Worm (Caenorhabditis elegans): Measurements from ENCODE around the gene K11H12.6.

The K11H12.6 gene

DNA sequence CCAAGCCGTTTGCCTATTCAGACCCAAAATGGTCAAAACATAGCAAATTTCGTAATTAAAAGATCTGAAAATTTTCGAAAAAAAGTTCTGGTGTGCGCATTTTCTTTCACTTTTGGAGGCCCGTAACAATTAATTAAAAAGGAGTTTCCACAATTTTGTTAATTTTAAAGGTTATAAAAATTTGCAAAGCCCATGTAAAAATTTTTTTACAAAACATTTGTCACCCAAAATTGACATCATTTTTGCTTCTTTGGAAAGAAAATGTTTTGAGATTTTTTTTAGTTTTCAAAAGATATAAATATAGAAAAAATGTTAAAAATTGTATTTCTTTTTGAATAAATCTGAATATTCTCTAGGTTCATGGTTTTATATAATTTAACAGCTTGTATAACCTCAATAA is at the start of gene K11H12.6:
Gene K11H12.6 (plus strand): TSS at position 301 of the 400 bp plus-strand sequence.
- TF ChIP-seq ref-1 (GFP tag; conservative IDR thresholded peaks at IDR 0.05): no peak
- no peak for TF ChIP-seq T22C8.4 (GFP tag; IDR thresholded peaks at IDR 0.05)
- no peak for TF ChIP-seq tab-1 (GFP tag; IDR thresholded peaks at IDR 0.05)
- TF ChIP-seq klf-2 (GFP tag; conservative IDR thresholded peaks at IDR 0.05): no peak
- TF ChIP-seq ztf-23 (GFP tag; IDR thresholded peaks at IDR 0.05): no peak
- no peak for TF ChIP-seq ztf-29 (GFP tag; IDR thresholded peaks at IDR 0.05)
- no peak for TF ChIP-seq cog-1 (tag; optimal IDR thresholded peaks at IDR 0.05)
- no peak for TF ChIP-seq flt-1 (GFP tag; IDR thresholded peaks at IDR 0.05)
- no peak for TF ChIP-seq med-1 (GFP tag; optimal IDR thresholded peaks at IDR 0.05; ENCODE audit: insufficient read depth)

DNA sequence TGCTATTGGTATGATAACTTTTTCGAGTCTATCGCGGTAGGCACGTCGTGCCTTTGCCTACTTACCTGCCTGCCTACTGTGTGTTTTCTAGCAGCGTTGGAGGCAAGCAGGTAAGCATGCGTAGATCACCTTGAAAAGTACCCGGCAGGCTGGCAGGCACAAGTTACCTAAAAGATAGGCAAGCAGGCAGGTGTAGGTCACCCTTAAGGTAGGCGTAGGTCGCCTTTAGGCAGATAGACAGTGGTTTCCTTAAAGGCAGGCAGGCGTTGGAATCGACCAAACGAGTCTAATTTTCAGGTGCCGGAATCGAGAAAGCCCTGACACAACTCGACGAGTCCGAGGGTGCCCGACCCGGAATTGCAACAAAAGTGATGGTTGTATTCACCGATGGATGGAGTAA is 47.3 kb upstream of the K11H12.6 start:
- TF ChIP-seq klf-2 (GFP tag; conservative IDR thresholded peaks at IDR 0.05): no peak
- no peak for TF ChIP-seq flt-1 (GFP tag; IDR thresholded peaks at IDR 0.05)
- no peak for TF ChIP-seq T22C8.4 (GFP tag; IDR thresholded peaks at IDR 0.05)
- TF ChIP-seq ztf-29 (GFP tag; IDR thresholded peaks at IDR 0.05): no peak
- TF ChIP-seq ztf-23 (GFP tag; IDR thresholded peaks at IDR 0.05): no peak
- no peak for TF ChIP-seq med-1 (GFP tag; optimal IDR thresholded peaks at IDR 0.05; ENCODE audit: insufficient read depth)
- TF ChIP-seq ref-1 (GFP tag; conservative IDR thresholded peaks at IDR 0.05): no peak
- TF ChIP-seq cog-1 (tag; optimal IDR thresholded peaks at IDR 0.05): no peak
- TF ChIP-seq tab-1 (GFP tag; IDR thresholded peaks at IDR 0.05): no peak

DNA sequence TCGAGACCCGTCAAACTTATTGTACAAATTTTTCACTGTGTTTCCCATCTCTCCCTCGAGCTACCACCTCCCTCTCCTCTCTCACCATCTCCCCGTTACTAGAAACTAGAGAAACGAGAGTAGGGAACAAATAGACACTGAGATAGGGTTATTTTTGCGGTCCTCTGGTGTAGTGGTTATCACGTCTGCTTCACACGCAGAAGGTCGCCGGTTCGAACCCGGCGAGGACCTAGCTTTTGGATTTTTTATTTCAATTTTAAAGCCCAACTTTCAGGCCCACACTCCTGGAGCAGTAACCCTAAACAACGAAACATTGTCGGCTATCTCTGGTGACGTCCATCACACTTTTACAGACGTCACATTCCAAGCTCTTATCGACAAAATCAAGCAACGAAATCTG is 46.8 kb upstream of the K11H12.6 start:
- TF ChIP-seq T22C8.4 (GFP tag; IDR thresholded peaks at IDR 0.05): peak; percentile 88
- peak; percentile 64 for TF ChIP-seq med-1 (GFP tag; optimal IDR thresholded peaks at IDR 0.05; ENCODE audit: insufficient read depth)
- peak; percentile 94 for TF ChIP-seq flt-1 (GFP tag; IDR thresholded peaks at IDR 0.05)
- TF ChIP-seq tab-1 (GFP tag; IDR thresholded peaks at IDR 0.05): peak; percentile 90
- peak; percentile 74; the same call in 1 of the 2 replicates for TF ChIP-seq klf-2 (GFP tag; conservative IDR thresholded peaks at IDR 0.05)
- peak; percentile 70; the same call in 1 of the 2 replicates for TF ChIP-seq ztf-29 (GFP tag; IDR thresholded peaks at IDR 0.05)
- TF ChIP-seq ref-1 (GFP tag; conservative IDR thresholded peaks at IDR 0.05): peak; percentile 76
- peak; percentile 89 for TF ChIP-seq ztf-23 (GFP tag; IDR thresholded peaks at IDR 0.05)
- peak; percentile 75 for TF ChIP-seq cog-1 (tag; optimal IDR thresholded peaks at IDR 0.05)

DNA sequence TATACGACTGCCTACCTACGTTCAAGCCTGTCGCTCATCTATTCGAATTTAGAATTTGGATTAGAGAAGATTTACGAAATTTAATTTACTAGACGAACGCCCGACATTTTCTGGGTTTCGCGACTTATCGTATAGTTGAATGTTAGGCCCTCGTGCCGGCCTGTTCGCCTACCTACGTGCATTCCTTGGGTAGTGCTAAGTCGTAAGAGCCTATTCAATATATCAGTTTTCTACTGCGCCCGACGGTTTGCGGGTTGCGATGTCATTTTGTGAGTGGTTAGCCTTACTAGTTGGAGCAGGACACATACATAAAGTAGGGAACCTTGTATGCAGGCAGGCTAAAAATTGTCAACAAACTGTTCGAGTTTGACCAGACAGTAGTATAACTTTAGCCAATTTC is 44.1 kb upstream of the K11H12.6 start:
- TF ChIP-seq tab-1 (GFP tag; IDR thresholded peaks at IDR 0.05): no peak

DNA sequence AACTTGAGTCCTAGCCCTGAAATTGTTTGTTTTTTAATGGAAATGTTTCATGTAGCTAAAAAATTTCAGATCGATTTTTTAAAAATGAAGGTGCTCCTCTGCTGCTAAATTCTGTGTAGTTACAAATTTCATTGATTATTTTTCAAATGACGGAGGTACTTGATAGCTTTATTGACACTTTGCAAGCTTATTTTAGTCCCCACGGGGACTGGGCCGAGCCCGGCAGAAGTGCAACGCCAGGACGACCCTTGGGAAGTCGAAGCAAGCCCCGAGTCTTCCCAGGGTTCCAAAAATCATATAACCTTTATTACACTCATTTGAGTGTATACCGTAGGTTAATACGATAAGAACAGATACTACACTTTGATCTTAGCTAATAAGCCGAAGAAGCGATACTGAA is 43.2 kb upstream of the K11H12.6 start:
- TF ChIP-seq ztf-23 (GFP tag; IDR thresholded peaks at IDR 0.05): no peak
- TF ChIP-seq flt-1 (GFP tag; IDR thresholded peaks at IDR 0.05): no peak
- TF ChIP-seq T22C8.4 (GFP tag; IDR thresholded peaks at IDR 0.05): no peak
- TF ChIP-seq tab-1 (GFP tag; IDR thresholded peaks at IDR 0.05): no peak
- no peak for TF ChIP-seq cog-1 (tag; optimal IDR thresholded peaks at IDR 0.05)

DNA sequence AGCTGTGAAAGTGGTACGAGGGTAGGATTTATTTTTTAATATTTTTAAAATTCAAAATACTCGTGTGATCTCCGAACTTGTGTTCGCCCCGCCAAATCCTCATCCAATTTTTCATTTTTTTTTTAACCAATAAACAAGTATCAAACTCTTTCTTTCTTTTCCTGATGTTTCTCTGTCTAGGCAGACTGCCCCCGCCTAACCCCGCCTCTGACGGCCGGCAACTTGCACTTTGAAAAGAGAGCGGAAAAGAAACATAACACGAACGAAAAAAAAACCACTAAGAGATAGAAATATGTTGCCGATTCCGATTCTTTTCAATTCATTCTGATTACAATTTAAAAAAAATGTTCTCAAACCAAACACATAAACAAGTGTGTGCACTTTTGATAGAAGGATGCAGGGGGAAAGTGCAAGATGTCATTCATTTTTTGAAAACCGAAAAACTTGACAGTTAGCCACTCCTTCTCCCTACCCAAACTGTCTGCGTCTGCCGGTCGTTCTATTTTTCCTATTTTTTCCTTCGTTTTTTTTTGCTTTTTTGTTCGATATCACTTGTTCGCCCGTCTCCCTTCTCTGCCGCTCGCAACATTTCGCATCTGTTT is 41.0 kb upstream of the K11H12.6 start:
- TF ChIP-seq med-1 (GFP tag; optimal IDR thresholded peaks at IDR 0.05; ENCODE audit: insufficient read depth) (no peak), tab-1 (GFP tag; IDR thresholded peaks at IDR 0.05) (no peak), cog-1 (tag; optimal IDR thresholded peaks at IDR 0.05) (no peak), T22C8.4 (GFP tag; IDR thresholded peaks at IDR 0.05) (no peak), ztf-29 (GFP tag; IDR thresholded peaks at IDR 0.05) (no peak), flt-1 (GFP tag; IDR thresholded peaks at IDR 0.05) (no peak), ztf-23 (GFP tag; IDR thresholded peaks at IDR 0.05) (no peak), klf-2 (GFP tag; conservative IDR thresholded peaks at IDR 0.05) (no peak), ref-1 (GFP tag; conservative IDR thresholded peaks at IDR 0.05) (no peak)

DNA sequence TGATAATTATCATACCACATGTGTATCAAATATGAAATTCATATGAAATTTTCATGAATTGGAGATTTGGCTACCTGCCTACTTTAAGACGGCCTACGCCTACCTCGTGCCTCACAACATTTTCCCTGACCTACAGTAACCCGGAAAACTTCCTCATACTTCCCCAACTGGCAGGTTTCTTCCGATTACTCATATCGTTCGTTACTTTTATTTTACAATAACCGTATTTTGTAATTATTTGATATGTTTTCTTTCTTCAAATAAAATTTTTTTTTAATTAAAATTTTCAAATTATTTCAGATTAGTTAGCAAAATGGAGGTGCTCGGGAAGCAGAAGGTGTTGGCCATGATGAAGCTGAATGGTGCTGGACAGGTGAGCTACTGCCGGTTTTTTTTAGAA is 39.9 kb upstream of the K11H12.6 start, which contains the start of gene nhr-76:
Gene nhr-76 (plus strand): TSS at position 301 of the 400 bp plus-strand sequence.
- TF ChIP-seq ztf-23 (GFP tag; IDR thresholded peaks at IDR 0.05) (no peak), ref-1 (GFP tag; conservative IDR thresholded peaks at IDR 0.05) (no peak), med-1 (GFP tag; optimal IDR thresholded peaks at IDR 0.05; ENCODE audit: insufficient read depth) (no peak), flt-1 (GFP tag; IDR thresholded peaks at IDR 0.05) (no peak), T22C8.4 (GFP tag; IDR thresholded peaks at IDR 0.05) (no peak), ztf-29 (GFP tag; IDR thresholded peaks at IDR 0.05) (no peak), klf-2 (GFP tag; conservative IDR thresholded peaks at IDR 0.05) (no peak), cog-1 (tag; optimal IDR thresholded peaks at IDR 0.05) (no peak), tab-1 (GFP tag; IDR thresholded peaks at IDR 0.05) (no peak)

DNA sequence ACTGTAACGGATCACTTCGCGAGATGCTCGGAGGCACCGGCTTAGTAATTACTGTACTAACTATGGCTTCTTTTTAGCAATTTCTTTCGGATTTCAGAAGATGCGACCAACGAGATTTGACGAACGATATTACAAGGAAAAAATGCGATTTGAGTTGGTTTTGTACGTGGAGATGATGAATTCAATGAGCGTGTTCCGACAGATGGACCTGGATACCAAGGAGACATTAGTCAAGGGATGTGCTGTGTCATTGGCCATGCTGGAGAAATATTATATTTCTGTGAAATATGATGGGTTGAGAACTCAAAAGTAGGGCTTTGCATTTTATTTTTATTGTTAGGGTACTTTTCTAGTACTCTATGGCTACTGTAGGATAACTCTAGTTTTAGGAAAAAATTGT is 36.5 kb upstream of the K11H12.6 start:
- TF ChIP-seq tab-1 (GFP tag; IDR thresholded peaks at IDR 0.05) (no peak), ztf-23 (GFP tag; IDR thresholded peaks at IDR 0.05) (no peak), flt-1 (GFP tag; IDR thresholded peaks at IDR 0.05) (no peak), ref-1 (GFP tag; conservative IDR thresholded peaks at IDR 0.05) (no peak), med-1 (GFP tag; optimal IDR thresholded peaks at IDR 0.05; ENCODE audit: insufficient read depth) (no peak)

DNA sequence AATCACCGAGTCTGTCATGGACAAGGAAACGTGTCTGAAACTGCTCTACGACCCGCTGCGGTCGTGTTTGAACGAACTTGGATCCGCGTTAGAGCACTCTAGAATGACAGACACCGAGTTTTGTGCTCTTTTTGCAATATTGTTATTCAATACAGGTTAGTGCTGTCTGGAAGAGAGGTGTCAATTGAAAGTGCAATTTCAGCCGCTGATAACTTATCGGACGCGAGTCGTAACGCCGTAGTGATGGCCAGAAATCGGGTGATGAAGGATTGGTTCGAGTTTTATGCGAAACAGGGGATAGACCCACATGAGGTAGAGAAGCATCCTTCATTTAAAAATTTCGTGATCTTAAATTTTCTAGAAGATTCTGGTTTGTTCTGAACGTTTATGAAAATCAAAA is 35.2 kb upstream of the K11H12.6 start:
- TF ChIP-seq klf-2 (GFP tag; conservative IDR thresholded peaks at IDR 0.05): no peak
- no peak for TF ChIP-seq ref-1 (GFP tag; conservative IDR thresholded peaks at IDR 0.05)
- no peak for TF ChIP-seq ztf-23 (GFP tag; IDR thresholded peaks at IDR 0.05)
- TF ChIP-seq tab-1 (GFP tag; IDR thresholded peaks at IDR 0.05): no peak
- TF ChIP-seq ztf-29 (GFP tag; IDR thresholded peaks at IDR 0.05): no peak
- TF ChIP-seq med-1 (GFP tag; optimal IDR thresholded peaks at IDR 0.05; ENCODE audit: insufficient read depth): no peak
- no peak for TF ChIP-seq T22C8.4 (GFP tag; IDR thresholded peaks at IDR 0.05)
- TF ChIP-seq cog-1 (tag; optimal IDR thresholded peaks at IDR 0.05): no peak
- TF ChIP-seq flt-1 (GFP tag; IDR thresholded peaks at IDR 0.05): no peak

DNA sequence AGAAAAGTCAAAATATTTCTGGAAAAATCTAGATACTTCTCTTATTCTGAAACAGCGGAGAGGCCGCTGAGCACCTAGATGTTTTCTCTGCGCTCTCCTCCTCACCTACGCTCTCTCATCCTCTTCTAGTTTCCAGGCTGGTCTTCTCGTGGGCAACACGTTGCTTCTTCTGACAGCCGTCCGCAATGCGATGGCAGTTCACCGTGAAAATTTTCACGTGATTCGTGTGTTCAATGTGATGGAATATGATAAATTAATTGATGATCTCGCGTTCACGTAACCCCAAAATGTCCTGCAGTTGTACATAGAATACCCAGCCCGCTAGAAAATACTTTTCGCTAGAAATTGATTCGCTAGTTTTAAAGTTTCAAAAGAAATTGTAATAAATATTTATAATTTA is 33.5 kb upstream of the K11H12.6 start:
- no peak for TF ChIP-seq klf-2 (GFP tag; conservative IDR thresholded peaks at IDR 0.05)
- TF ChIP-seq ztf-29 (GFP tag; IDR thresholded peaks at IDR 0.05): no peak
- no peak for TF ChIP-seq med-1 (GFP tag; optimal IDR thresholded peaks at IDR 0.05; ENCODE audit: insufficient read depth)
- no peak for TF ChIP-seq flt-1 (GFP tag; IDR thresholded peaks at IDR 0.05)
- TF ChIP-seq T22C8.4 (GFP tag; IDR thresholded peaks at IDR 0.05): no peak
- TF ChIP-seq ztf-23 (GFP tag; IDR thresholded peaks at IDR 0.05): no peak
- no peak for TF ChIP-seq tab-1 (GFP tag; IDR thresholded peaks at IDR 0.05)
- no peak for TF ChIP-seq cog-1 (tag; optimal IDR thresholded peaks at IDR 0.05)
- TF ChIP-seq ref-1 (GFP tag; conservative IDR thresholded peaks at IDR 0.05): no peak

Measured in whole organism, midembryonic.